Fruit fly (Drosophila melanogaster): ENCODE results near the gene CG31862.

DNA sequence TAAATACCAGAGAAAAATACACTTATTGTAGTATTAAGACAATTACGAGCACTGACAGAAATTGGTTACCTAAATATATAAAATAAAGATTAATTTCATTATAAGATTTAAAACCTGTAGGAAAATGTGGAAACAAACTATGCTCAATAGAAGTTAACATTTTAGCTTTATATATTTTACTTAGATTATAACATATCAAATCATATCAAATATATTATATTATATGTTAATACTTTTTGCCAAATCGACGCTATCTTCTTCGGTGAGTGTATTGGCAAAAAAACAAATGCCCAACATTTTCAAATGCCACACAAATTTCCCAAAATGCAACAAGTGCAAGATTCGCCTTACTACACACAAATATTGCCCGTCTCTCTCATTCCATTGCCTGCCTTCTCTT, 25.4 kb downstream of the CG31862 start:
- TF ChIP-seq TFAM (GFP tag; optimal IDR thresholded peaks at IDR 0.05), result no peak
- no peak for TF ChIP-seq disco-r (GFP tag; optimal IDR thresholded peaks at IDR 0.05)
- TF ChIP-seq CG1832 (GFP tag; optimal IDR thresholded peaks at IDR 0.05), result no peak
- TF ChIP-seq cad (GFP tag; optimal IDR thresholded peaks at IDR 0.05), result no peak
- TF ChIP-seq Abd-B (GFP tag; optimal IDR thresholded peaks at IDR 0.05), result no peak
- no peak for TF ChIP-seq Atf6 (GFP tag; IDR thresholded peaks at IDR 0.05)
- TF ChIP-seq CG14710 (tag; optimal IDR thresholded peaks at IDR 0.05), result no peak
- no peak for TF ChIP-seq br (optimal IDR thresholded peaks at IDR 0.05)
- no peak for TF ChIP-seq gcm (GFP tag; optimal IDR thresholded peaks at IDR 0.05)
- TF ChIP-seq ci (GFP tag; IDR thresholded peaks at IDR 0.05), result no peak
- no peak for TF ChIP-seq MESR4 (GFP tag; optimal IDR thresholded peaks at IDR 0.05)
- no peak for TF ChIP-seq h (optimal IDR thresholded peaks at IDR 0.05)
